Worm (Caenorhabditis elegans): ENCODE measurements around the gene ist-1.

ist-1 gene

ce11 chrX:7181627-7182026 is 55.2 kb downstream of the ist-1 start (continued):
- TF ChIP-seq lsy-2 (tag; optimal IDR thresholded peaks at IDR 0.05), result peak; percentile 83 to 92
- TF ChIP-seq lin-1 (GFP tag; IDR thresholded peaks at IDR 0.05), result no peak; the same call in none of the 2 replicates
- no peak for TF ChIP-seq nhr-111 (GFP tag; optimal IDR thresholded peaks at IDR 0.05)
- peak; percentile 89 for TF ChIP-seq dmd-6 (GFP tag; IDR thresholded peaks at IDR 0.05)
- no peak for TF ChIP-seq Y48G9A.11 (GFP tag; IDR thresholded peaks at IDR 0.05)
- peak; percentile 83 for TF ChIP-seq nhr-48 (tag; optimal IDR thresholded peaks at IDR 0.05)
- no peak for TF ChIP-seq Y75B8A.6 (GFP tag; IDR thresholded peaks at IDR 0.05)
- peak; percentile 65 for TF ChIP-seq nhr-10 (tag; optimal IDR thresholded peaks at IDR 0.05)
- peak; percentile 83 for TF ChIP-seq ceh-20 (GFP tag; IDR thresholded peaks at IDR 0.05)
- TF ChIP-seq attf-4 (tag; optimal IDR thresholded peaks at IDR 0.05), result no peak
- TF ChIP-seq lir-3 (tag; optimal IDR thresholded peaks at IDR 0.05), result peak; percentile 1
- peak; percentile 88 for TF ChIP-seq spr-1 (tag; optimal IDR thresholded peaks at IDR 0.05)
- no peak for TF ChIP-seq ceh-44 (GFP tag; IDR thresholded peaks at IDR 0.05)
- TF ChIP-seq duxl-1 (tag; optimal IDR thresholded peaks at IDR 0.05; ENCODE audit: poor library complexity), result peak; percentile 97
- TF ChIP-seq dve-1 (tag; optimal IDR thresholded peaks at IDR 0.05; ENCODE audit: insufficient read depth), result peak; percentile 98
- peak; percentile 91 for TF ChIP-seq nhr-25 (tag; optimal IDR thresholded peaks at IDR 0.05; ENCODE audit: borderline replicate concordance, insufficient read depth)
- no peak for TF ChIP-seq ZK546.5 (tag; optimal IDR thresholded peaks at IDR 0.05)
- peak; percentile 68 for TF ChIP-seq nhr-76 (tag; optimal IDR thresholded peaks at IDR 0.05)
- TF ChIP-seq lin-13 (GFP tag; optimal IDR thresholded peaks at IDR 0.05), result peak; percentile 84
- peak; percentile 97 for TF ChIP-seq nhr-6 (tag; optimal IDR thresholded peaks at IDR 0.05)
- TF ChIP-seq madf-9 (GFP tag; conservative IDR thresholded peaks at IDR 0.05), result peak; percentile 89
- TF ChIP-seq mes-2 (tag; optimal IDR thresholded peaks at IDR 0.05; ENCODE audit: poor library complexity, severe bottlenecking), result no peak
- TF ChIP-seq T26A8.4 (GFP tag; IDR thresholded peaks at IDR 0.05), result peak; percentile 97
- TF ChIP-seq ces-1 (GFP tag; optimal IDR thresholded peaks at IDR 0.05), result peak; percentile 12
- TF ChIP-seq fos-1 (tag; optimal IDR thresholded peaks at IDR 0.05), result peak; percentile 60
- TF ChIP-seq T20F7.1 (GFP tag; optimal IDR thresholded peaks at IDR 0.05), result peak; percentile 90
- TF ChIP-seq unc-62 (GFP tag; optimal IDR thresholded peaks at IDR 0.05 in 1 of 2), result peak in 1 of 2 experiments; percentile 95
- TF ChIP-seq unc-62 (tag; optimal IDR thresholded peaks at IDR 0.05), result peak; percentile 64
- peak; percentile 90 for TF ChIP-seq zfp-3 (GFP tag; conservative IDR thresholded peaks at IDR 0.05)
- peak; percentile 41 for TF ChIP-seq pqm-1 (tag; optimal IDR thresholded peaks at IDR 0.05)
- TF ChIP-seq F26F4.8 (GFP tag; conservative IDR thresholded peaks at IDR 0.05), result no peak
- peak; percentile 99 for TF ChIP-seq mep-1 (tag; optimal IDR thresholded peaks at IDR 0.05)
- TF ChIP-seq mxl-2 (GFP tag; conservative IDR thresholded peaks at IDR 0.05), result 0 out of 2 replicates have a peak, but pooled peaks have one; percentile 53
- TF ChIP-seq lin-38 (GFP tag; IDR thresholded peaks at IDR 0.05), result peak; percentile 73
- TF ChIP-seq aly-2 (tag; optimal IDR thresholded peaks at IDR 0.05), result no peak

- TF ChIP-seq aha-1 (tag) (peak; percentile 66), skn-1 (tag; optimal IDR thresholded peaks at IDR 0.05) (no peak)
Measured at ce11 chrX:7187602-7188001, 61.2 kb downstream of the ist-1 start, which contains the start of gene C55B6.4. Gene C55B6.4, minus strand, starts transcription at chrX:7187702.

Data from whole organism, L4 larva.